Worm (Caenorhabditis elegans): ENCODE measurements around the gene F09B9.5.

ce11 chrX:10141264-10141663 is 13.4 kb upstream of the F09B9.5 start:
- no peak for TF ChIP-seq nhr-25 (tag; optimal IDR thresholded peaks at IDR 0.05; ENCODE audit: borderline replicate concordance, insufficient read depth)
- TF ChIP-seq daf-12 (tag; optimal IDR thresholded peaks at IDR 0.05), result no peak
- TF ChIP-seq sdz-12 (GFP tag; optimal IDR thresholded peaks at IDR 0.05), result no peak
- TF ChIP-seq Y105C5A.15 (GFP tag; IDR thresholded peaks at IDR 0.05), result no peak
- no peak for TF ChIP-seq fos-1 (tag; optimal IDR thresholded peaks at IDR 0.05)
- no peak for TF ChIP-seq ceh-28 (tag; optimal IDR thresholded peaks at IDR 0.05)
- TF ChIP-seq ceh-44 (GFP tag; IDR thresholded peaks at IDR 0.05), result no peak

Measured in whole organism, L4 larva.